Worm (Caenorhabditis elegans) whole organism, L1 larva: ENCODE measurements around the gene msp-3.

ENCODE experiments used
- C04F5.9 ChIP-seq: sonication (generic microtip); optimal IDR thresholded peaks from 2 replicates; lab custom pipeline; 2016; ENCODE audit warnings: missing genetic modification characterization, missing compliant biosample characterization
- C16A3.4 ChIP-seq: fragments of 150-350 bp; optimal IDR thresholded peaks from 2 replicates; lab custom pipeline; 2014; ENCODE audit warnings: missing biosample characterization, missing genetic modification characterization
- C34B4.2 ChIP-seq: sonication (generic microtip); optimal IDR thresholded peaks from 2 replicates; lab custom pipeline; 2017; ENCODE audit warnings: mild to moderate bottlenecking, missing genetic modification characterization, missing compliant biosample characterization
- F16B12.6 ChIP-seq: fragments of 150-350 bp; optimal IDR thresholded peaks from 2 replicates; lab custom pipeline; 2014; ENCODE audit warnings: missing biosample characterization, missing genetic modification characterization
- Y116A8C.19 ChIP-seq: sonication (generic microtip); optimal IDR thresholded peaks from 2 replicates; lab custom pipeline; 2016; ENCODE audit warnings: missing compliant biosample characterization, missing genetic modification characterization, borderline replicate concordance
- aha-1 ChIP-seq: fragments of 150-350 bp; optimal IDR thresholded peaks from 2 replicates; lab custom pipeline; 2014; ENCODE audit warnings: missing biosample characterization, missing genetic modification characterization
- alr-1 ChIP-seq: fragments of 200-800 bp; sonication (Bioruptor generic); optimal IDR thresholded peaks from 2 replicates; lab custom pipeline; 2018; ENCODE audit warnings: borderline replicate concordance, mild to moderate bottlenecking, missing genetic modification characterization, missing compliant biosample characterization
- ama-1 ChIP-seq: fragments of 150-350 bp; optimal IDR thresholded peaks from 2 replicates; lab custom pipeline; 2014
- ceh-8 ChIP-seq: fragments of 200-800 bp; sonication (Bioruptor generic); optimal IDR thresholded peaks from 2 replicates; lab custom pipeline; 2018; ENCODE audit warnings: mild to moderate bottlenecking, missing genetic modification characterization, moderate library complexity, missing compliant biosample characterization
- ceh-82 ChIP-seq, 3 experiments: fragments of 150-350 bp in 1 of 3; sonication (generic microtip) in 2 of 3; optimal IDR thresholded peaks; 2 replicates each; lab custom pipeline; 2014 to 2017; ENCODE audit warnings: missing biosample characterization in 3 of 3, missing genetic modification characterization in 3 of 3
- ceh-88 ChIP-seq: fragments of 200-800 bp; sonication (Bioruptor generic); IDR thresholded peaks from 2 replicates; pipeline ENCODE4 v1.3.6; 2022; ENCODE audit warnings: missing genetic modification characterization, missing compliant biosample characterization
- dpl-1 ChIP-seq, 3 experiments: fragments of 150-350 bp in 2 of 3; sonication (generic microtip) in 1 of 3; optimal IDR thresholded peaks; 2 replicates each; lab custom pipeline; 2014 to 2017; ENCODE audit warnings: missing biosample characterization in 3 of 3, missing genetic modification characterization in 3 of 3, missing genetic modification reagents in 3 of 3
- dsc-1 ChIP-seq: sonication (generic microtip); optimal IDR thresholded peaks from 2 replicates; lab custom pipeline; 2016; ENCODE audit warnings: mild to moderate bottlenecking, missing genetic modification characterization, missing compliant biosample characterization
- efl-1 ChIP-seq, 4 experiments: fragments of 150-350 bp; optimal IDR thresholded peaks in 3 of 4; peaks in 1 of 4; 1 replicate in 1 of 4; 2 replicates in 3 of 4; lab custom pipeline; 2014; ENCODE audit warnings: missing biosample characterization in 2 of 4, missing genetic modification characterization in 2 of 4, missing genetic modification reagents in 2 of 4
- efl-3 ChIP-seq: fragments of 200-800 bp; sonication (Bioruptor generic); optimal IDR thresholded peaks from 2 replicates; lab custom pipeline; 2018; ENCODE audit warnings: mild to moderate bottlenecking, missing genetic modification characterization, missing compliant biosample characterization
- egl-13 ChIP-seq: sonication (generic microtip); optimal IDR thresholded peaks from 2 replicates; lab custom pipeline; 2016; ENCODE audit warnings: missing genotype, missing genetic modification reagents, missing genetic modification characterization, missing compliant biosample characterization
- elt-3 ChIP-seq, 6 experiments: fragments of 150-350 bp in 1 of 6; sonication (generic microtip); optimal IDR thresholded peaks; 2 replicates each; lab custom pipeline; 2017 to 2018; ENCODE audit warnings: missing biosample characterization in 6 of 6, missing genetic modification characterization in 6 of 6, inconsistent platforms in 1 of 6
- ets-5 ChIP-seq: fragments of 200-800 bp; sonication (Bioruptor generic); IDR thresholded peaks from 2 replicates; pipeline ENCODE4 v1.3.6; 2022; ENCODE audit warnings: missing genetic modification characterization, missing compliant biosample characterization
- fkh-4 ChIP-seq: sonication (generic microtip); optimal IDR thresholded peaks from 2 replicates; lab custom pipeline; 2016; ENCODE audit warnings: missing compliant biosample characterization, missing genetic modification characterization, borderline replicate concordance
- fos-1 ChIP-seq: fragments of 150-350 bp; optimal IDR thresholded peaks from 2 replicates; lab custom pipeline; 2014; ENCODE audit warnings: missing biosample characterization, missing genetic modification characterization
- grh-1 ChIP-seq: fragments of 200-800 bp; sonication (Bioruptor generic); IDR thresholded peaks from 2 replicates; pipeline ENCODE4 v1.3.6; 2022; ENCODE audit warnings: missing genetic modification reagents, missing genetic modification characterization, missing compliant biosample characterization
- hlh-17 ChIP-seq: fragments of 200-800 bp; sonication (Bioruptor generic); optimal IDR thresholded peaks from 2 replicates; lab custom pipeline; 2018; ENCODE audit warnings: missing genetic modification characterization, mild to moderate bottlenecking, missing compliant biosample characterization, moderate library complexity, borderline replicate concordance
- lin-13 ChIP-seq: fragments of 150-350 bp; optimal IDR thresholded peaks from 2 replicates; lab custom pipeline; 2014; ENCODE audit warnings: missing biosample characterization, missing genetic modification reagents, missing genetic modification characterization
- lin-15B ChIP-seq: fragments of 150-350 bp; sonication (generic microtip); optimal IDR thresholded peaks from 3 replicates; lab custom pipeline; 2014; ENCODE audit warnings: missing biosample characterization, missing genetic modification characterization
- lin-35 ChIP-seq, 2 experiments: fragments of 150-350 bp; optimal IDR thresholded peaks; 2 replicates each; lab custom pipeline; 2014; ENCODE audit warnings: missing biosample characterization in 2 of 2, missing genetic modification characterization in 2 of 2, missing genetic modification reagents in 2 of 2
- lir-3 ChIP-seq: sonication (generic microtip); optimal IDR thresholded peaks from 2 replicates; lab custom pipeline; 2016; ENCODE audit warnings: mild to moderate bottlenecking, missing genetic modification characterization, moderate library complexity, missing compliant biosample characterization; ENCODE audit not compliant: poor library complexity
- mef-2 ChIP-seq: fragments of 150-350 bp; optimal IDR thresholded peaks from 2 replicates; lab custom pipeline; 2014; ENCODE audit warnings: missing biosample characterization, missing genetic modification characterization
- mep-1 ChIP-seq: fragments of 150-350 bp; optimal IDR thresholded peaks from 2 replicates; lab custom pipeline; 2014; ENCODE audit warnings: missing biosample characterization, missing genetic modification characterization
- nhr-11 ChIP-seq: fragments of 150-350 bp; optimal IDR thresholded peaks from 2 replicates; lab custom pipeline; 2014; ENCODE audit warnings: missing biosample characterization, missing genetic modification characterization
- nhr-12 ChIP-seq: sonication (generic microtip); optimal IDR thresholded peaks from 2 replicates; lab custom pipeline; 2017; ENCODE audit warnings: missing biosample characterization, missing genetic modification characterization
- nhr-19 ChIP-seq: fragments of 200-800 bp; sonication (Bioruptor generic); conservative IDR thresholded peaks from 2 replicates; pipeline ENCODE4 v1.3.6; 2022; ENCODE audit warnings: missing genetic modification characterization, missing compliant biosample characterization
- nhr-237 ChIP-seq: fragments of 150-350 bp; optimal IDR thresholded peaks from 2 replicates; lab custom pipeline; 2014; ENCODE audit warnings: missing biosample characterization, missing genetic modification characterization
- nhr-28 ChIP-seq: fragments of 150-350 bp; optimal IDR thresholded peaks from 2 replicates; lab custom pipeline; 2014; ENCODE audit warnings: missing biosample characterization, missing genetic modification characterization
- nhr-76 ChIP-seq: sonication (generic microtip); optimal IDR thresholded peaks from 2 replicates; lab custom pipeline; 2017; ENCODE audit warnings: missing biosample characterization, missing genetic modification characterization
- nhr-77 ChIP-seq: fragments of 150-350 bp; optimal IDR thresholded peaks from 2 replicates; lab custom pipeline; 2014; ENCODE audit warnings: missing biosample characterization, missing genetic modification characterization
- nhr-85 ChIP-seq: sonication (generic microtip); peaks from one replicate; lab custom pipeline; 2016; ENCODE audit warnings: missing genetic modification characterization, inconsistent platforms, missing compliant biosample characterization
- nhr-90 ChIP-seq: sonication (generic microtip); optimal IDR thresholded peaks from 2 replicates; lab custom pipeline; 2016; ENCODE audit warnings: mild to moderate bottlenecking, missing genetic modification characterization, missing compliant biosample characterization; ENCODE audit not compliant: poor library complexity
- skn-1 ChIP-seq: fragments of 150-350 bp; optimal IDR thresholded peaks from 2 replicates; lab custom pipeline; 2014; ENCODE audit warnings: missing biosample characterization, missing genetic modification characterization
- snu-23 ChIP-seq: sonication (generic microtip); optimal IDR thresholded peaks from 2 replicates; lab custom pipeline; 2016; ENCODE audit warnings: missing genetic modification characterization, missing compliant biosample characterization
- sptf-1 ChIP-seq: fragments of 150-350 bp; optimal IDR thresholded peaks from 2 replicates; lab custom pipeline; 2014; ENCODE audit warnings: missing biosample characterization, missing genetic modification characterization
- swsn-7 ChIP-seq: sonication (generic microtip); optimal IDR thresholded peaks from 2 replicates; lab custom pipeline; 2016; ENCODE audit warnings: missing genetic modification characterization, missing compliant biosample characterization
- tlp-1 ChIP-seq: fragments of 150-350 bp; optimal IDR thresholded peaks from 2 replicates; lab custom pipeline; 2014; ENCODE audit warnings: missing biosample characterization, missing genetic modification characterization
- unc-30 ChIP-seq: sonication (generic microtip); optimal IDR thresholded peaks from 2 replicates; lab custom pipeline; 2017; ENCODE audit warnings: missing biosample characterization, missing genetic modification characterization
- unc-62 ChIP-seq: fragments of 150-350 bp; optimal IDR thresholded peaks from 2 replicates; lab custom pipeline; 2014; ENCODE audit warnings: missing biosample characterization, missing genetic modification reagents, missing genetic modification characterization
- ztf-4 ChIP-seq: fragments of 150-350 bp; optimal IDR thresholded peaks from 2 replicates; lab custom pipeline; 2014; ENCODE audit warnings: missing biosample characterization, missing genetic modification characterization

The msp-3 gene

DNA sequence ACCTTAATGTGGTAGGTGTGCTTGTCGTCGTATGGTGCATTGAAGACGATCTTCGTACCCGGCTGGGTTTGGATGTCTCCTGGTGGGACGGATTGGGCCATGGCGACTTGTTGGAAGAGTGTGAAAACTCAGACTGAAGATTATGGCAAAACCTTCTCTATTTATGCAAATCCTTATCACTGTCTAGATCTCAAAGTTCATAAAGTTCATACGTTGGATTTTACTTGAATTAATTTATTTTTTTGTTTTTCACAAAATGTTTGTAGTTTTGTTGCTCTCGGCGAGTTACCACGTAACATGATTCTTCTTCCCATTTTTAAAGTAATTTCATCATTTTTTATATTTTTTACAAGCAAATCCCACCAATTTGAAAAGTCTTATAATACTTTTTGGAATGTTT is at the start of gene msp-3:
TSS of gene msp-3 (minus strand) at position 101 of the 400 bp plus-strand sequence.
- TF ChIP-seq ceh-88 (GFP tag; lab: Robert Waterston, UW) (no peak), sptf-1 (tag; lab: Kevin White, UChicago) (no peak), unc-30 (tag; lab: Kevin White, UChicago) (no peak), nhr-90 (tag; lab: Kevin White, UChicago) (no peak), C04F5.9 (tag; lab: Kevin White, UChicago) (no peak), unc-62 (no peak), lin-13 (GFP tag; lab: Kevin White, UChicago) (no peak)

DNA sequence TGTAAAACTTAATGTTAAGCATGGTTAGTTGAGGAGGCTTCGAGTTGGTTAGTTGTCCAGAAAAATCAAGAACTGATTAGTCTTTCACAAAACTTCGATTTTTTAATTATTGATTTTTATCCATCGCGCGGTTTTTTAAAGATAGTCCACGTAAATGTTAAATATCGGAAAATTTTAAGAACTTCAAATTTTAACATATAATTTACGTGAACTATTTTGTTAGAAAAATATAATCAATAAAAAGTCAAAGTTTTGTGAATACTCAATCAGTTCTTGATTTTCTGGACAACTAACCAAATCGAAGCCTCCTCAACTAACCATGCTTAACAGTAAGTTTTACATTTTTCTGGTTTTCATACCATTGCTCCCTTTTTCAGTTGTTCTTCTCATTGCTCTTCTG is 48.7 kb upstream of the msp-3 start, which contains the start of the genes C33F10.11 and C33F10.1:
TSS of gene C33F10.11 (minus strand) at position 101 of the 400 bp plus-strand sequence.
TSS of gene C33F10.1 (plus strand) at position 263 of the 400 bp plus-strand sequence.
- TF ChIP-seq egl-13 (tag; lab: Kevin White, UChicago) (no peak), nhr-19 (no peak), nhr-28 (tag; lab: Kevin White, UChicago) (no peak), lin-35 (GFP tag; optimal IDR thresholded peaks at IDR 0.05; lab: Kevin White, UChicago) (no peak), alr-1 (tag; lab: Kevin White, UChicago) (no peak), elt-3 (tag; optimal IDR thresholded peaks at IDR 0.05; lab: Kevin White, UChicago) (no peak), C16A3.4 (tag; lab: Kevin White, UChicago) (no peak), tlp-1 (tag; lab: Kevin White, UChicago) (no peak), C34B4.2 (no peak), lir-3 (tag; lab: Kevin White, UChicago) (no peak), grh-1 (no peak), ama-1 (lab: Kevin White, UChicago) (no peak)

DNA sequence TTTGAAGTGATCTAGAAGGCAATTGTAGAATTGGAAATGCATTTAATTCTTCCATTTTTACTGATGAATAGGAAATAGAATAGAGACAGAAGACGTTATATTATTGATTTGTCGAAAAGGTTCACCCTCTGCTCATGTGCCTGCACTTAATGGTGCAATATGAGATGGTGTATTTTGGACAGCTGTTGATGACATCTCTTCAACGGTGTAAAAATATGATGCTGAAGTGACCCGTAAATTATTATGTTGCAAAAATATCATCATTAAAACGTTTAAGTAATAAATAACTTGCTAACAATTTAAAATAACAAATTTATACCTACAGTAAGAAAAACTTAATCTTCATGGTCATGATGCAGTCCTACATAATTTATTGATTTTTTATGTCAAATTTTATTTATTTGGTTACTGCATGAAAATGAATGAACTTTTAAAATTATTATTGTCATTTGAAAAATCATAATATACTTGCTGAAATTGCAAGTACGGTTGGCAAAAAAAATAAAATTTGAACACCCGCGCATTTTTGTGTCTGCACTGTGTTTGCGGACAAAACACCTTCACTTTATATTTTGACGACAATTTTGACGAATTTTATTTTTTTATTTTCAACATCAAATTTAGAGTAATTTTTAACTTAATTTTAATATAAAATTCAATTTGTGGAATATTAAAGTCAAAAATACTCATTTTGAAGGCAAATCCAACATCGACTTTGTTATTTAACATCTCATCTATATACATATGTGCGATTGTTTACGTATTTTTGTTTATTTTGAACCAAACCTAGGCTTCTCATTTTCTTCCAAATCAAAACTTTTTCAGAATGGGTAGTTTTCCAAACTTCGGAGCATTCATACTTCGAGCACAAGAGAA is 41.9 kb upstream of the msp-3 start, which contains the start of the genes fbxb-88 and tbck-1:
TSS of gene fbxb-88 (minus strand) at position 151 of the 876 bp plus-strand sequence.
TSS of gene tbck-1 (plus strand) at position 826 of the 876 bp plus-strand sequence.
- TF ChIP-seq C34B4.2 (no peak), nhr-237 (tag; lab: Kevin White, UChicago) (no peak), dpl-1 (GFP tag; optimal IDR thresholded peaks at IDR 0.05; lab: Kevin White, UChicago) (peak; percentile 95 to 98 (median 97)), nhr-85 (peak; percentile 80), ceh-8 (GFP tag; lab: Kevin White, UChicago) (no peak), nhr-12 (tag; lab: Kevin White, UChicago) (no peak), nhr-11 (tag; lab: Kevin White, UChicago) (no peak), nhr-77 (tag; lab: Kevin White, UChicago) (no peak), lin-35 (GFP tag; optimal IDR thresholded peaks at IDR 0.05; lab: Kevin White, UChicago) (peak; percentile 98), elt-3 (tag; optimal IDR thresholded peaks at IDR 0.05; lab: Kevin White, UChicago) (peak in 1 of 6 experiments; percentile 34), egl-13 (tag; lab: Kevin White, UChicago) (no peak), dsc-1 (tag; lab: Kevin White, UChicago) (peak; percentile 37), lin-13 (GFP tag; lab: Kevin White, UChicago) (no peak), ets-5 (GFP tag; lab: Robert Waterston, UW) (no peak), swsn-7 (tag; lab: Kevin White, UChicago) (peak; percentile 59), tlp-1 (tag; lab: Kevin White, UChicago) (no peak), grh-1 (no peak), nhr-76 (tag; lab: Kevin White, UChicago) (no peak), efl-1 (optimal IDR thresholded peaks at IDR 0.05; lab: Kevin White, UChicago) (peak; percentile 96 to 97), efl-1 (GFP tag; optimal IDR thresholded peaks at IDR 0.05 in 1 of 2; lab: Kevin White, UChicago) (peak; percentile 97 to 99), hlh-17 (GFP tag; lab: Kevin White, UChicago) (no peak), F16B12.6 (tag; lab: Kevin White, UChicago) (peak; percentile 94), mef-2 (tag; lab: Kevin White, UChicago) (no peak), mep-1 (tag; lab: Kevin White, UChicago) (peak; percentile 67), ceh-88 (GFP tag; lab: Robert Waterston, UW) (no peak), fos-1 (tag; lab: Kevin White, UChicago) (no peak), efl-3 (GFP tag; lab: Kevin White, UChicago) (no peak), fkh-4 (tag; lab: Kevin White, UChicago) (no peak), snu-23 (GFP tag; lab: Kevin White, UChicago) (no peak), aha-1 (tag; lab: Kevin White, UChicago) (no peak), skn-1 (tag; lab: Kevin White, UChicago) (no peak), ama-1 (lab: Kevin White, UChicago) (no peak), ztf-4 (tag; lab: Kevin White, UChicago) (no peak), Y116A8C.19 (tag; lab: Kevin White, UChicago) (no peak), lin-15B (tag; lab: Kevin White, UChicago) (peak; percentile 21), sptf-1 (tag; lab: Kevin White, UChicago) (no peak), ceh-82 (tag; optimal IDR thresholded peaks at IDR 0.05; lab: Kevin White, UChicago) (peak in 2 of 3 experiments; percentile 53 to 62)
